Fruit fly (Drosophila melanogaster) whole organism, embryonic: ENCODE results near the gene rho-6.
A peak's percentile ranks its signal among the peaks of the same experiment; 100 is the strongest.

Experiments used
- CG10543 ChIP-seq: fragments of 200-800 bp; sonication (Bioruptor generic); optimal IDR thresholded peaks from 3 replicates; lab custom pipeline; 2017; ENCODE audit warnings: missing biosample characterization, mild to moderate bottlenecking, missing genetic modification characterization, moderate library complexity
- CG12071 ChIP-seq: fragments of 200-800 bp; sonication (Bioruptor generic); optimal IDR thresholded peaks from 3 replicates; lab custom pipeline; 2018; ENCODE audit warnings: missing biosample characterization, mild to moderate bottlenecking, missing genetic modification characterization
- CG12104 ChIP-seq: fragments of 200-800 bp; sonication (Bioruptor generic); optimal IDR thresholded peaks from 3 replicates; lab custom pipeline; 2016; ENCODE audit warnings: missing biosample characterization, missing genetic modification characterization
- CG12391 ChIP-seq: fragments of 200-800 bp; sonication (Bioruptor generic); optimal IDR thresholded peaks from 3 replicates; lab custom pipeline; 2018; ENCODE audit warnings: missing biosample characterization, mild to moderate bottlenecking, missing genetic modification characterization, moderate library complexity
- CG15479 ChIP-seq: fragments of 200-800 bp; sonication (Bioruptor generic); optimal IDR thresholded peaks from 3 replicates; lab custom pipeline; 2019; ENCODE audit warnings: missing biosample characterization, mild to moderate bottlenecking, missing genetic modification characterization, moderate library complexity
- CG17802 ChIP-seq: fragments of 200-800 bp; sonication (Bioruptor generic); optimal IDR thresholded peaks from 2 replicates; lab custom pipeline; 2018; ENCODE audit warnings: missing biosample characterization, mild to moderate bottlenecking, missing genetic modification characterization, moderate library complexity
- CG17829 ChIP-seq: fragments of 200-800 bp; optimal IDR thresholded peaks from 2 replicates; lab custom pipeline; 2019; ENCODE audit warnings: missing biosample characterization, mild to moderate bottlenecking, missing genetic modification characterization, moderate library complexity
- CG17912 ChIP-seq: fragments of 200-800 bp; sonication (Bioruptor generic); optimal IDR thresholded peaks from 2 replicates; lab custom pipeline; 2018; ENCODE audit warnings: missing biosample characterization, mild to moderate bottlenecking, missing genetic modification characterization
- CG1832 ChIP-seq: fragments of 200-800 bp; sonication (Bioruptor generic); optimal IDR thresholded peaks from 2 replicates; lab custom pipeline; 2017; ENCODE audit warnings: missing biosample characterization, mild to moderate bottlenecking, missing genetic modification characterization, inconsistent platforms
- CG18599 ChIP-seq: fragments of 200-800 bp; sonication (Bioruptor generic); optimal IDR thresholded peaks from 3 replicates; lab custom pipeline; 2017; ENCODE audit warnings: missing biosample characterization, missing genetic modification characterization, mild to moderate bottlenecking, moderate library complexity, missing genetic modification reagents
- CG2678 ChIP-seq: fragments of 200-800 bp; sonication (Bioruptor generic); optimal IDR thresholded peaks from 3 replicates; lab custom pipeline; 2019; ENCODE audit warnings: missing biosample characterization, mild to moderate bottlenecking, missing genetic modification characterization, moderate library complexity
- CG32532 ChIP-seq: fragments of 200-800 bp; sonication (Bioruptor generic); IDR thresholded peaks from 2 replicates; pipeline ENCODE4 v1.3.6; 2022; ENCODE audit warnings: missing biosample characterization, missing genetic modification characterization
- CG8290 ChIP-seq, 3 experiments: fragments of 200-800 bp; sonication (Bioruptor generic); optimal IDR thresholded peaks; 2 replicates each; lab custom pipeline; 2016 to 2019; ENCODE audit warnings: missing biosample characterization in 3 of 3, missing genetic modification characterization in 3 of 3, mild to moderate bottlenecking in 2 of 3, moderate library complexity in 1 of 3
- CG8478 ChIP-seq: fragments of >200 bp; optimal IDR thresholded peaks from 2 replicates; lab custom pipeline; 2018
- CTCF ChIP-seq: fragments of 200-800 bp; sonication (Bioruptor generic); optimal IDR thresholded peaks from 2 replicates; lab custom pipeline; 2017; ENCODE audit warnings: missing biosample characterization, mild to moderate bottlenecking, missing genetic modification characterization, moderate library complexity
- Dll ChIP-seq: fragments of 200-800 bp; sonication (Bioruptor generic); IDR thresholded peaks from 4 replicates; pipeline ENCODE4 v1.3.6; 2022; ENCODE audit warnings: missing biosample characterization, missing genetic modification characterization; ENCODE audit not compliant: partially characterized antibody
- ERR ChIP-seq: fragments of 200-800 bp; sonication (Bioruptor generic); optimal IDR thresholded peaks from 2 replicates; lab custom pipeline; 2016; ENCODE audit warnings: missing biosample characterization, missing genetic modification characterization
- Ets65A ChIP-seq: fragments of 200-800 bp; sonication (Bioruptor generic); peaks from one replicate; lab custom pipeline; 2016; ENCODE audit warnings: missing biosample characterization, missing genetic modification characterization
- Jarid2 ChIP-seq: fragments of 200-800 bp; sonication (Bioruptor generic); optimal IDR thresholded peaks from 3 replicates; lab custom pipeline; 2017; ENCODE audit warnings: mild to moderate bottlenecking, missing biosample characterization, missing genetic modification reagents, missing genetic modification characterization
- MESR4 ChIP-seq: fragments of 200-800 bp; sonication (Bioruptor generic); optimal IDR thresholded peaks from 2 replicates; lab custom pipeline; 2018; ENCODE audit warnings: missing biosample characterization, mild to moderate bottlenecking, missing genetic modification characterization, moderate library complexity
- Nf-YA ChIP-seq: fragments of 200-800 bp; sonication (Bioruptor generic); IDR thresholded peaks from 2 replicates; pipeline ENCODE4 v1.3.6; 2022; ENCODE audit warnings: missing biosample characterization, missing genetic modification characterization
- Nf-YB ChIP-seq: fragments of 200-800 bp; sonication (Bioruptor generic); optimal IDR thresholded peaks from 3 replicates; lab custom pipeline; 2019; ENCODE audit warnings: missing biosample characterization, mild to moderate bottlenecking, missing genetic modification characterization, moderate library complexity
- Nf-YC ChIP-seq: fragments of 200-800 bp; optimal IDR thresholded peaks from 3 replicates; lab custom pipeline; 2019; ENCODE audit warnings: missing biosample characterization, mild to moderate bottlenecking, missing genetic modification characterization, moderate library complexity
- NfI ChIP-seq: fragments of 200-800 bp; sonication (Bioruptor generic); optimal IDR thresholded peaks from 3 replicates; lab custom pipeline; 2018; ENCODE audit warnings: missing biosample characterization, mild to moderate bottlenecking, missing genetic modification characterization, moderate library complexity
- PHDP ChIP-seq: fragments of 200-800 bp; sonication (Bioruptor generic); optimal IDR thresholded peaks from 3 replicates; lab custom pipeline; 2018; ENCODE audit warnings: missing biosample characterization, mild to moderate bottlenecking, missing genetic modification characterization, moderate library complexity
- Sox100B ChIP-seq: fragments of 200-800 bp; sonication (Bioruptor generic); optimal IDR thresholded peaks from 3 replicates; lab custom pipeline; 2018; ENCODE audit warnings: missing biosample characterization, mild to moderate bottlenecking, missing genetic modification characterization
- Spps ChIP-seq: fragments of 200-800 bp; sonication (Bioruptor generic); optimal IDR thresholded peaks from 2 replicates; lab custom pipeline; 2018; ENCODE audit warnings: missing biosample characterization, mild to moderate bottlenecking, missing genetic modification characterization
- chinmo ChIP-seq: fragments of 200-800 bp; sonication (Bioruptor generic); IDR thresholded peaks from 4 replicates; pipeline ENCODE4 v1.3.6; 2022; ENCODE audit warnings: missing biosample characterization, missing genetic modification characterization; ENCODE audit not compliant: partially characterized antibody
- dati ChIP-seq: fragments of 200-800 bp; sonication (Bioruptor generic); IDR thresholded peaks from 2 replicates; pipeline ENCODE4 v1.3.6; 2022; ENCODE audit warnings: missing biosample characterization, missing genetic modification characterization
- ewg ChIP-seq: fragments of 200-800 bp; sonication (Bioruptor generic); optimal IDR thresholded peaks from 3 replicates; lab custom pipeline; 2017; ENCODE audit warnings: mild to moderate bottlenecking, missing biosample characterization, missing genetic modification reagents, missing genetic modification characterization
- fu2 ChIP-seq: fragments of 200-800 bp; sonication (Bioruptor generic); optimal IDR thresholded peaks from 2 replicates; lab custom pipeline; 2016; ENCODE audit warnings: missing biosample characterization, missing genetic modification characterization
- grn ChIP-seq: fragments of 200-800 bp; sonication (Bioruptor generic); optimal IDR thresholded peaks from 3 replicates; lab custom pipeline; 2017; ENCODE audit warnings: missing biosample characterization, missing genetic modification characterization
- mld ChIP-seq: fragments of 200-800 bp; sonication (Bioruptor generic); IDR thresholded peaks from 3 replicates; pipeline ENCODE4 v1.3.6; 2022; ENCODE audit warnings: missing biosample characterization, missing genetic modification characterization; ENCODE audit not compliant: partially characterized antibody
- prd ChIP-seq, 3 experiments: fragments of >200 bp in 2 of 3; fragments of 200-800 bp in 1 of 3; sonication (Bioruptor generic) in 1 of 3; optimal IDR thresholded peaks in 2 of 3; IDR thresholded peaks in 1 of 3; 2 replicates in 2 of 3; 3 replicates in 1 of 3; pipeline versions ENCODE4 v1.3.6 to Lab custom; 2017 to 2022; ENCODE audit warnings: missing biosample characterization in 1 of 3, missing genetic modification characterization in 1 of 3
- tll ChIP-seq, 2 experiments: fragments of 200-800 bp in 1 of 2; fragments of >200 bp in 1 of 2; sonication (Bioruptor generic) in 1 of 2; optimal IDR thresholded peaks; 2 replicates each; lab custom pipeline; 2017 to 2019; ENCODE audit warnings: missing biosample characterization in 2 of 2, missing genetic modification characterization in 2 of 2, mild to moderate bottlenecking in 1 of 2, moderate library complexity in 1 of 2
- yki ChIP-seq: fragments of >200 bp; optimal IDR thresholded peaks from 3 replicates; lab custom pipeline; 2018
- zen2 ChIP-seq: fragments of 200-800 bp; sonication (Bioruptor generic); IDR thresholded peaks from 3 replicates; pipeline ENCODE4 v1.3.6; 2022; ENCODE audit warnings: missing biosample characterization, missing genetic modification characterization; ENCODE audit not compliant: partially characterized antibody

rho-6 gene

DNA sequence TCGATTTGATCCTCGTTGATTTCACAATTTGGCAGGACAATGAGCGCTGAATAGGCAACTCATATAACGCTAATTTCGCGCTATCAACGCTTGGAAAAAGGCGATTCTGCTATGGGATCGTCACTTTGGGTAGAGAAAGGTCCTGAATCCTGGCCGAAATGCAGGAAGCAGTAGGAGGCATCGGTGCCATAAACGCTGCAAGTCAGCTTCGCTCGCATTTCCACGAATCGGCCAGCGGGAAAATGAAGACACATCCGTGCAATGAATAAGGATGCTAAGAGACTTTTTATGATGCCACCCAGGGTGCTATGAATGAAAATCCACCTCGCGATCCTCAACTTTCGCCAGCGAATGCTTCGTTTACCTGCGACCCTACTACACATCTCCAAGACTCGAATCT is 45.8 kb downstream of the rho-6 start (continued):
- no peak for TF ChIP-seq CG10543
- no peak for TF ChIP-seq CG17912
- TF ChIP-seq ERR (GFP tag; lab: Kevin White, UChicago) = no peak
- TF ChIP-seq PHDP (tag; lab: Kevin White, UChicago) = no peak

DNA sequence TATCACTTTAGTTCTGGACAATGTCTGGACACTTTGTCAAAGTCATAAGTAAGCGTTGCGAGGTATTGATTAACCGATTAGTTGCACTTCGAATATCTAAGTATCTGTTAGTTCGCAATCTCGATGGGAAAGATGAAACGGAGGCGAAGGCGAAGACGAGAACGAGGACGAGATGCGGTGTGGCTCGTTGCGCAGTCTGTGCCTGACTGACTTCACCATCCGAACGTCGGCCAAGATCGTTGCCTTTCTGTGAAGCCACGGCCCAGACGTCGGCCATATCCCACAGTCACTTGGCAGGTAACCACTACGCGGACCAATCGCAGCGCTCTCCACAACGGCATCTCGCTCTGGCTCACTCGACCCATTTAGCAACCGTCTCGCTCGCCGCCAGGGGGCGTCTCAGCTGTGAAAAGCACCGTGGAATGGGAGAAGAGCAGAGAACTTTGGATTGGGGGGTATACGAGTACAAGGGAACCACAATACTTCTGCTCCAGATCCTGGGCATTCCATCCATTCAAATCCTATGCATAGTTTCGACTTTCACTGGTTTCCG is 47.5 kb downstream of the rho-6 start, which contains the start of gene prd:
Gene prd (minus strand): TSS at position 209 of the 553 bp plus-strand sequence.
- no peak for TF ChIP-seq CG12391 (tag; lab: Kevin White, UChicago)
- TF ChIP-seq tll (GFP tag; optimal IDR thresholded peaks at IDR 0.05; lab: Kevin White, UChicago) = peak in 1 of 2 experiments; percentile 91
- peak; percentile 2 for TF ChIP-seq CG17829 (tag; lab: Kevin White, UChicago)
- TF ChIP-seq Dll (GFP tag; lab: Robert Waterston, UW) = peak; percentile 39; the same call in 1 of the 4 replicates
- peak; percentile 36 for TF ChIP-seq Jarid2 (GFP tag; lab: Kevin White, UChicago)
- TF ChIP-seq MESR4 (GFP tag; lab: Kevin White, UChicago) = no peak
- TF ChIP-seq chinmo = 0 out of 4 replicates have a peak, but pooled peaks have one; percentile 36
- no peak for TF ChIP-seq Spps (tag; lab: Kevin White, UChicago)
- no peak for TF ChIP-seq NfI (GFP tag; lab: Kevin White, UChicago)
- peak; percentile 88 for TF ChIP-seq CTCF (GFP tag; lab: Kevin White, UChicago)
- TF ChIP-seq ewg (GFP tag; lab: Kevin White, UChicago) = no peak
- peak; percentile 86 for TF ChIP-seq Nf-YA (GFP tag; lab: Robert Waterston, UW)
- no peak for TF ChIP-seq CG17802
- no peak for TF ChIP-seq CG18599 (GFP tag; lab: Kevin White, UChicago)
- TF ChIP-seq grn (GFP tag; lab: Kevin White, UChicago) = no peak
- TF ChIP-seq Sox100B = no peak
- TF ChIP-seq mld (GFP tag; lab: Robert Waterston, UW) = 0 out of 3 replicates have a peak, but pooled peaks have one; percentile 31
- no peak for TF ChIP-seq CG12104
- peak; percentile 76 for TF ChIP-seq CG15479 (GFP tag; lab: Kevin White, UChicago)
- TF ChIP-seq Nf-YC (tag; lab: Kevin White, UChicago) = peak; percentile 97
- no peak for TF ChIP-seq CG8290 (GFP tag; optimal IDR thresholded peaks at IDR 0.05; lab: Kevin White, UChicago)
- no peak for TF ChIP-seq CG8290 (tag; optimal IDR thresholded peaks at IDR 0.05; lab: Kevin White, UChicago)
- TF ChIP-seq CG1832 (GFP tag; lab: Kevin White, UChicago) = peak; percentile 89
- TF ChIP-seq CG2678 (tag; lab: Kevin White, UChicago) = no peak
- TF ChIP-seq zen2 = peak; percentile 27; the same call in 1 of the 3 replicates
- no peak for TF ChIP-seq fu2 (GFP tag; lab: Kevin White, UChicago)
- no peak for TF ChIP-seq dati (GFP tag; lab: Robert Waterston, UW)
- TF ChIP-seq CG8478 (lab: Kevin White, UChicago) = peak; percentile 85
- TF ChIP-seq CG12071 (GFP tag; lab: Kevin White, UChicago) = no peak
- no peak for TF ChIP-seq prd (optimal IDR thresholded peaks at IDR 0.05; lab: Kevin White, UChicago)
- TF ChIP-seq prd (GFP tag; IDR thresholded peaks at IDR 0.05; lab: Robert Waterston, UW) = peak; percentile 50; the same call in 1 of the 3 replicates
- no peak for TF ChIP-seq yki (lab: Kevin White, UChicago)
- TF ChIP-seq CG32532 (GFP tag; lab: Robert Waterston, UW) = no peak
- peak; percentile 98 for TF ChIP-seq Nf-YB (GFP tag; lab: Kevin White, UChicago)
- TF ChIP-seq Ets65A (GFP tag; lab: Kevin White, UChicago) = no peak
